Fruit fly (Drosophila melanogaster): ENCODE results near the gene CG3407.

CG3407 gene

DNA sequence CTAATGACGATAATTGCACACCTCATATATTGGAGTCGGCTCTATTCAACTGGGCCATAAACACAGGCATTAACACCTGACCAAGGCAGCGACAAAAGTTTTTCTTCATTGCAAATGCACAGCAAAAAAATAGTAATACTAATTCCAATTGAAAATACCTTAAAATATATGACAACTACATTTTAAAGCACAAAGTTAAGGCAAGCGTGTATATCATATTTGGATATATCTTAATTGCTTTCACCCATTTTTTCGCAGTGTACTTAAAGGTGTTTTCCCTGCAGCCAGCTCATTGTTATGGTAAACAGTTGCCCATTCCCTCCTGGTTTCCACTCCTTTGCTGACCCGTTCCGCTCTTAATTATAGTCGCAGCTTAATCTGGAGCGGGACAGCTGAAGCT lies 27.8 kb upstream of the CG3407 start (continued):
- TF ChIP-seq CG9797 (GFP tag; optimal IDR thresholded peaks at IDR 0.05): no peak
- no peak for TF ChIP-seq CG5245 (GFP tag; optimal IDR thresholded peaks at IDR 0.05)
- TF ChIP-seq CG7556 (GFP tag; optimal IDR thresholded peaks at IDR 0.05): peak; percentile 21
- TF ChIP-seq CG1602 (GFP tag; optimal IDR thresholded peaks at IDR 0.05): peak; percentile 11
- no peak for TF ChIP-seq Antp (GFP tag; optimal IDR thresholded peaks at IDR 0.05)
- no peak for TF ChIP-seq btn (GFP tag; optimal IDR thresholded peaks at IDR 0.05)
- no peak for TF ChIP-seq Mad (GFP tag; optimal IDR thresholded peaks at IDR 0.05)
- peak in 1 of 3 experiments; percentile 53 for TF ChIP-seq lola (GFP tag; optimal IDR thresholded peaks at IDR 0.05)
- TF ChIP-seq grn (GFP tag; optimal IDR thresholded peaks at IDR 0.05): no peak
- TF ChIP-seq CG17328 (GFP tag; IDR thresholded peaks at IDR 0.05): peak; percentile 63; the same call in 1 of the 2 replicates
- TF ChIP-seq CG10565 (GFP tag; optimal IDR thresholded peaks at IDR 0.05): no peak
- no peak for TF ChIP-seq B-H1 (GFP tag; IDR thresholded peaks at IDR 0.05)
- TF ChIP-seq tin (GFP tag; optimal IDR thresholded peaks at IDR 0.05): peak; percentile 19
- no peak for TF ChIP-seq CG3847 (GFP tag; IDR thresholded peaks at IDR 0.05)
- TF ChIP-seq en (GFP tag; optimal IDR thresholded peaks at IDR 0.05): no peak
- no peak for TF ChIP-seq MBD-R2 (GFP tag; IDR thresholded peaks at IDR 0.05)
- TF ChIP-seq psq (GFP tag; optimal IDR thresholded peaks at IDR 0.05): no peak
- TF ChIP-seq ac (GFP tag; optimal IDR thresholded peaks at IDR 0.05): no peak
- TF ChIP-seq Nf-YA (GFP tag; IDR thresholded peaks at IDR 0.05): no peak
- TF ChIP-seq CG12659 (GFP tag; optimal IDR thresholded peaks at IDR 0.05): no peak
- TF ChIP-seq tap (tag; optimal IDR thresholded peaks at IDR 0.05): no peak
- peak; percentile 57 for TF ChIP-seq CG10366 (GFP tag; IDR thresholded peaks at IDR 0.05)
- no peak for TF ChIP-seq CG13123 (GFP tag; optimal IDR thresholded peaks at IDR 0.05)
- peak; percentile 66 for TF ChIP-seq CG10979 (tag; optimal IDR thresholded peaks at IDR 0.05)
- peak; percentile 26; the same call in 1 of the 2 replicates for TF ChIP-seq ranshi (GFP tag; IDR thresholded peaks at IDR 0.05)
- no peak for TF ChIP-seq CG6791 (GFP tag; IDR thresholded peaks at IDR 0.05; ENCODE audit: partially characterized antibody)
- no peak for TF ChIP-seq Rfx (GFP tag; IDR thresholded peaks at IDR 0.05)
- no peak for TF ChIP-seq Dbx (GFP tag; IDR thresholded peaks at IDR 0.05)
- TF ChIP-seq CG7786 (GFP tag; optimal IDR thresholded peaks at IDR 0.05): no peak
- no peak for TF ChIP-seq CG8478 (optimal IDR thresholded peaks at IDR 0.05)
- TF ChIP-seq CG31388 (GFP tag; optimal IDR thresholded peaks at IDR 0.05): no peak
- no peak for TF ChIP-seq Dek (tag; optimal IDR thresholded peaks at IDR 0.05)
- TF ChIP-seq CG12236 (GFP tag; optimal IDR thresholded peaks at IDR 0.05): no peak
- TF ChIP-seq exex (tag; optimal IDR thresholded peaks at IDR 0.05): no peak
- TF ChIP-seq NK7.1 (GFP tag; optimal IDR thresholded peaks at IDR 0.05): no peak
- no peak for TF ChIP-seq mirr (GFP tag; optimal IDR thresholded peaks at IDR 0.05)
- TF ChIP-seq Ets65A (GFP tag): peak; percentile 75
- TF ChIP-seq CG31365 (tag; optimal IDR thresholded peaks at IDR 0.05): no peak
- TF ChIP-seq sug (tag; optimal IDR thresholded peaks at IDR 0.05): no peak
- peak; percentile 42 for TF ChIP-seq slp2 (GFP tag; optimal IDR thresholded peaks at IDR 0.05)
- 0 out of 2 replicates have a peak, but pooled peaks have one; percentile 14 for TF ChIP-seq Awh (GFP tag; IDR thresholded peaks at IDR 0.05)
- no peak for TF ChIP-seq sim (GFP tag; IDR thresholded peaks at IDR 0.05)
- TF ChIP-seq CG6175 (GFP tag; IDR thresholded peaks at IDR 0.05): no peak
- TF ChIP-seq CG15479 (GFP tag; optimal IDR thresholded peaks at IDR 0.05): no peak
- no peak for TF ChIP-seq CG2116 (GFP tag; optimal IDR thresholded peaks at IDR 0.05)
- TF ChIP-seq Poxn (GFP tag; IDR thresholded peaks at IDR 0.05): no peak
- TF ChIP-seq Med (GFP tag): peak; percentile 67
- TF ChIP-seq CG17802 (tag; optimal IDR thresholded peaks at IDR 0.05): peak; percentile 15
- no peak for TF ChIP-seq CG7357 (GFP tag; IDR thresholded peaks at IDR 0.05)
- 0 out of 3 replicates have a peak, but pooled peaks have one; percentile 41 for TF ChIP-seq CG34422 (GFP tag; IDR thresholded peaks at IDR 0.05)
- no peak for TF ChIP-seq Opbp (GFP tag; IDR thresholded peaks at IDR 0.05; ENCODE audit: partially characterized antibody)
- TF ChIP-seq CoRest (tag; optimal IDR thresholded peaks at IDR 0.05): peak; percentile 5
- TF ChIP-seq sd (tag; optimal IDR thresholded peaks at IDR 0.05): no peak

All from whole organism, embryonic.